Fruit fly (Drosophila melanogaster): ENCODE measurements around the gene Root.
A peak's percentile ranks its signal among the peaks of the same experiment; 100 is the strongest.

DNA sequence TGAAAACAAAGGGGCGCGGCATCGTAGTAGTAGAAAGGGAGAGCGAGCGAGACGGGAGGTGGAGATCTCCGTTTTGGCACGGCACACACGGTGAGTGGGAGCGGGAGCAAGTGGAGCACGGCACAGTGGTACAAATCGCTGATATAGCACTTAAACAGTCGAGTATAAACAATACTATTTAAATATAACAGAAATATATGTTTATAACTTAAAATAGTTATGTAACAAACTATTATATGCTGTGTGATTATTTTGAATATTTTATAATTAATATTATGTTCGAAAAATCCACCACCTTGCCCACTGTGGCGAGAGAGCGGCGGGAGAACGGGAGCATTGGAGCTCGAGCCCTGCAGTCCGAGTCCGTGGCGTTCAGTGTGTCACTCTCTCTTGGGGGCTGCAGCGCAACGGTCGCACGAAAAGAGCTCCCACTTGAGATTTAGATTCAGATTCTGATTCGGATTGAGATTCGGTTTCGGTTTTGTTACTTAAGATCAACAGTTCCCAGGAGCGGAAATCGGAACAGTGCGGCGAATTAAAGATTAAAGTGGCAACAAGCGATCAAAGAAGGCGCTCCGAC lies 28.0 kb downstream of the Root start, which contains the start of gene Kal1:
- peak; percentile 98 for TF ChIP-seq CG32121 (GFP tag; IDR thresholded peaks at IDR 0.05)
- TF ChIP-seq fd96Ca (GFP tag; IDR thresholded peaks at IDR 0.05): peak; percentile 97
- TF ChIP-seq EcR (GFP tag; optimal IDR thresholded peaks at IDR 0.05): peak; percentile 79
- TF ChIP-seq CG34367 (tag; optimal IDR thresholded peaks at IDR 0.05): peak; percentile 97
- TF ChIP-seq CG8159 (tag; optimal IDR thresholded peaks at IDR 0.05): peak; percentile 98
- peak; percentile 98 for TF ChIP-seq CG13204 (GFP tag; optimal IDR thresholded peaks at IDR 0.05)
- TF ChIP-seq gl (tag; optimal IDR thresholded peaks at IDR 0.05): peak; percentile 96
- peak; percentile 98 for TF ChIP-seq CG12605 (GFP tag; IDR thresholded peaks at IDR 0.05)
- TF ChIP-seq D1 (tag; optimal IDR thresholded peaks at IDR 0.05): peak; percentile 92
- TF ChIP-seq CG17806 (tag; optimal IDR thresholded peaks at IDR 0.05): peak; percentile 98
- TF ChIP-seq CG8301 (tag; optimal IDR thresholded peaks at IDR 0.05): peak; percentile 95
- TF ChIP-seq CG10348 (GFP tag; IDR thresholded peaks at IDR 0.05): peak; percentile 79
- TF ChIP-seq rn (GFP tag; IDR thresholded peaks at IDR 0.05): peak; percentile 92
- TF ChIP-seq CG9948 (tag; optimal IDR thresholded peaks at IDR 0.05): peak; percentile 97
